Fruit fly (Drosophila melanogaster): Measurements from ENCODE around the gene CG31673.

CG31673 gene

DNA sequence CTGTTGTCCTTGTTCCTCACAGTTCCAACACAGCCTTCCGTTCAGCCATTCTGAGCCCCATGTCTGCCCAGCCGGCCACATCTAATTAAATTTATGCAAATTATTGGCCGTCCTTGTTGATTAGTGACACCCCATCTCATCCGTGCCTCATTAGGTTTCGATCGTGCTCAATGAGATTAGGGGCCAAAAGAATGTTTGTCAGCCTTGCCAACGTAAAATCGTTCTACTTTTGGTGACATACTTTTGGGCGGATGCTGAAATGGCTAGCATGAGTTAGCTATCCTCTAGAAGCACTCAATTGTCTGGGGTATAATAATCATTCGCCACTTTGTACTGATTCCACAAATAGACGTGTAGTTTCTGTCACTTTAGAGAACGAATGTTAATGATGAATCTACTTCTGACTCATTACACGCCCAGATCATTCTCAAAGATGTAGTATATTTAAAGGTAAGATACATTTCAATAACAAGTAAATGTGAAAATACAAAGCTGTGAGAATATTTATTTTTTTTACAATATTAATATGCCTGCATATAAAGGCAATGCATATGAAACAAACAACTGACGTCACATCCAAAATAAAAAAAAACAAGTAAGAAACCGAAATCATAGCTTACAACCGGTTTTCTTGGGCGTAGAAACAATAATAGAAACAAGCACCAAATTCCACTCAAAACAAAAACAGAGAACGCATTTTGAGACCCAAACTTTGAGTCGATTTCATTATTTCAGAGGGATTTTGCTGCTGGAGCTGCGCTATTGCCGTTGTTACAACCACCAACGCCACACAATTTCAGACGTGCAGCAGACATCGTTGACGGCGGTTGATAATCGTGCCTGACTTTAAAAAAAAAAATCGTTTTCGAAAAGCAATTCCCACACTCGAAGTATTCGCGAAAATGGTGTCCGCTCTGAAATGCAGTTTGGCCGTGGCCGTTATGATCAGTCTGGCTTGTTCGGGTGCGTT is 29.2 kb downstream of the CG31673 start, which contains the start of gene bero (continued):
- no peak for TF ChIP-seq ind (GFP tag; optimal IDR thresholded peaks at IDR 0.05)
- TF ChIP-seq CG12299 (tag; optimal IDR thresholded peaks at IDR 0.05) = no peak
- TF ChIP-seq zen (tag; optimal IDR thresholded peaks at IDR 0.05) = peak; percentile 44
- no peak for TF ChIP-seq nom (GFP tag; optimal IDR thresholded peaks at IDR 0.05)
- TF ChIP-seq CG8765 (GFP tag; IDR thresholded peaks at IDR 0.05) = no peak
- peak; percentile 58; the same call in 1 of the 2 replicates for TF ChIP-seq rib (GFP tag; IDR thresholded peaks at IDR 0.05)
- TF ChIP-seq stc (GFP tag; IDR thresholded peaks at IDR 0.05) = peak; percentile 34; the same call in 1 of the 2 replicates
- no peak for TF ChIP-seq CrebB (tag; optimal IDR thresholded peaks at IDR 0.05)
- no peak for TF ChIP-seq CG4820 (GFP tag; optimal IDR thresholded peaks at IDR 0.05)
- TF ChIP-seq HLH4C (GFP tag; IDR thresholded peaks at IDR 0.05; ENCODE audit: partially characterized antibody) = 0 out of 3 replicates have a peak, but pooled peaks have one; percentile 18
- no peak for TF ChIP-seq fd102C (GFP tag; optimal IDR thresholded peaks at IDR 0.05)
- TF ChIP-seq Drgx (GFP tag; IDR thresholded peaks at IDR 0.05) = no peak
- TF ChIP-seq pita (GFP tag; optimal IDR thresholded peaks at IDR 0.05) = no peak
- TF ChIP-seq CG5953 (GFP tag; IDR thresholded peaks at IDR 0.05) = no peak
- TF ChIP-seq Antp (GFP tag; optimal IDR thresholded peaks at IDR 0.05) = no peak
- no peak for TF ChIP-seq CG17328 (GFP tag; IDR thresholded peaks at IDR 0.05)
- TF ChIP-seq ci (GFP tag; IDR thresholded peaks at IDR 0.05) = peak; percentile 60; the same call in 2 of the 3 replicates
- no peak for TF ChIP-seq wor (GFP tag; IDR thresholded peaks at IDR 0.05)
- TF ChIP-seq sens-2 (GFP tag; IDR thresholded peaks at IDR 0.05) = no peak
- TF ChIP-seq HmgD (GFP tag; optimal IDR thresholded peaks at IDR 0.05) = no peak
- TF ChIP-seq Blimp-1 (GFP tag; optimal IDR thresholded peaks at IDR 0.05) = no peak
- TF ChIP-seq Nf-YB (GFP tag; optimal IDR thresholded peaks at IDR 0.05) = no peak
- no peak for TF ChIP-seq Dip3 (GFP tag; optimal IDR thresholded peaks at IDR 0.05)
- TF ChIP-seq ranshi (GFP tag; IDR thresholded peaks at IDR 0.05) = no peak
- no peak for TF ChIP-seq CHES-1-like (GFP tag; optimal IDR thresholded peaks at IDR 0.05)
- TF ChIP-seq Oli (tag; optimal IDR thresholded peaks at IDR 0.05) = no peak
- TF ChIP-seq CG4360 (GFP tag; IDR thresholded peaks at IDR 0.05) = no peak
- peak; percentile 58; the same call in 1 of the 2 replicates for TF ChIP-seq vvl (GFP tag; IDR thresholded peaks at IDR 0.05)
- TF ChIP-seq Meics (GFP tag; optimal IDR thresholded peaks at IDR 0.05) = peak; percentile 17
- TF ChIP-seq CG12659 (GFP tag; optimal IDR thresholded peaks at IDR 0.05) = no peak
- TF ChIP-seq pfk (GFP tag; optimal IDR thresholded peaks at IDR 0.05) = no peak
- no peak for TF ChIP-seq gcm2 (GFP tag; optimal IDR thresholded peaks at IDR 0.05)
- TF ChIP-seq Nf-YA (GFP tag; IDR thresholded peaks at IDR 0.05) = no peak
- no peak for TF ChIP-seq CG2129 (GFP tag; IDR thresholded peaks at IDR 0.05; ENCODE audit: partially characterized antibody)
- TF ChIP-seq CG18764 (GFP tag; optimal IDR thresholded peaks at IDR 0.05) = no peak
- TF ChIP-seq CG10462 (GFP tag; optimal IDR thresholded peaks at IDR 0.05) = no peak
- TF ChIP-seq CG7963 (GFP tag; IDR thresholded peaks at IDR 0.05; ENCODE audit: partially characterized antibody) = 0 out of 3 replicates have a peak, but pooled peaks have one; percentile 46
- TF ChIP-seq CG15269 (tag; optimal IDR thresholded peaks at IDR 0.05) = peak; percentile 3
- TF ChIP-seq CG13894 (tag; optimal IDR thresholded peaks at IDR 0.05) = peak; percentile 33
- no peak for TF ChIP-seq yki (optimal IDR thresholded peaks at IDR 0.05)
- peak; percentile 17; the same call in 1 of the 2 replicates for TF ChIP-seq sob (GFP tag; IDR thresholded peaks at IDR 0.05)
- TF ChIP-seq z (GFP tag; IDR thresholded peaks at IDR 0.05) = peak; percentile 95
- peak; percentile 84 for TF ChIP-seq sens (GFP tag)
- TF ChIP-seq CG8388 (GFP tag; optimal IDR thresholded peaks at IDR 0.05) = no peak
- TF ChIP-seq CG1647 (GFP tag; optimal IDR thresholded peaks at IDR 0.05) = no peak
- TF ChIP-seq Eip74EF (GFP tag; optimal IDR thresholded peaks at IDR 0.05) = peak in 1 of 2 experiments; percentile 31
- peak; percentile 73 for TF ChIP-seq sqz (GFP tag; optimal IDR thresholded peaks at IDR 0.05)
- TF ChIP-seq Hr51 (GFP tag; optimal IDR thresholded peaks at IDR 0.05) = peak in 1 of 2 experiments; percentile 13

Measured in whole organism, embryonic.